Worm (Caenorhabditis elegans) whole organism, mixed stage, embryonic: ENCODE measurements around the gene T13F3.4.

Source experiments
- M03D4.4 ChIP-seq: sonication (generic microtip); optimal IDR thresholded peaks from 2 replicates; lab custom pipeline; 2017; ENCODE audit warnings: mild to moderate bottlenecking, missing genetic modification characterization, missing compliant biosample characterization
- bed-3 ChIP-seq: fragments of 200-800 bp; sonication (Bioruptor generic); optimal IDR thresholded peaks from 3 replicates; lab custom pipeline; 2018; ENCODE audit warnings: mild to moderate bottlenecking, missing genetic modification characterization, moderate library complexity, missing compliant biosample characterization
- blmp-1 ChIP-seq: fragments of 150-350 bp; optimal IDR thresholded peaks from 2 replicates; lab custom pipeline; 2014; ENCODE audit warnings: missing biosample characterization, missing genetic modification characterization
- ceh-43 ChIP-seq: fragments of 200-800 bp; sonication (Bioruptor generic); optimal IDR thresholded peaks from 2 replicates; lab custom pipeline; 2018; ENCODE audit warnings: mild to moderate bottlenecking, missing genetic modification characterization, moderate library complexity, missing compliant biosample characterization
- ceh-83 ChIP-seq: fragments of 200-800 bp; sonication (Bioruptor generic); optimal IDR thresholded peaks from 2 replicates; lab custom pipeline; 2018; ENCODE audit warnings: mild to moderate bottlenecking, missing genetic modification characterization, missing compliant biosample characterization
- ces-1 ChIP-seq: fragments of 150-350 bp; optimal IDR thresholded peaks from 2 replicates; lab custom pipeline; 2014; ENCODE audit warnings: missing biosample characterization, missing genetic modification reagents, missing genetic modification characterization
- cnd-1 ChIP-seq: fragments of 200-800 bp; sonication (Bioruptor generic); optimal IDR thresholded peaks from 2 replicates; lab custom pipeline; 2018; ENCODE audit warnings: mild to moderate bottlenecking, missing genetic modification characterization, missing compliant biosample characterization
- drap-1 ChIP-seq: fragments of 200-800 bp; sonication (Bioruptor generic); optimal IDR thresholded peaks from 3 replicates; lab custom pipeline; 2018; ENCODE audit warnings: mild to moderate bottlenecking, missing genetic modification characterization, missing compliant biosample characterization
- elt-1 ChIP-seq: sonication (generic microtip); optimal IDR thresholded peaks from 2 replicates; lab custom pipeline; 2017; ENCODE audit warnings: missing genetic modification characterization, mild to moderate bottlenecking, missing compliant biosample characterization, antibody characterized with exemption, moderate library complexity, borderline replicate concordance; ENCODE audit not compliant: insufficient read depth
- elt-3 ChIP-seq: fragments of 150-350 bp; optimal IDR thresholded peaks from 2 replicates; lab custom pipeline; 2014; ENCODE audit warnings: missing biosample characterization, missing genetic modification characterization
- flh-1 ChIP-seq: fragments of 200-800 bp; sonication (Bioruptor generic); optimal IDR thresholded peaks from 2 replicates; lab custom pipeline; 2018; ENCODE audit warnings: mild to moderate bottlenecking, missing genetic modification characterization, moderate library complexity, missing compliant biosample characterization
- hlh-1 ChIP-seq: fragments of 150-350 bp; optimal IDR thresholded peaks from 2 replicates; lab custom pipeline; 2014; ENCODE audit warnings: missing biosample characterization, missing genetic modification reagents, missing genetic modification characterization
- lin-13 ChIP-seq: fragments of 150-350 bp; optimal IDR thresholded peaks from 2 replicates; lab custom pipeline; 2014; ENCODE audit warnings: missing biosample characterization, missing genetic modification characterization
- lin-32 ChIP-seq: fragments of 200-800 bp; sonication (Bioruptor generic); optimal IDR thresholded peaks from 2 replicates; lab custom pipeline; 2018; ENCODE audit warnings: mild to moderate bottlenecking, missing genetic modification characterization, missing compliant biosample characterization
- lsy-2 ChIP-seq: fragments of 150-350 bp; optimal IDR thresholded peaks from 2 replicates; lab custom pipeline; 2014; ENCODE audit warnings: missing biosample characterization, missing genetic modification characterization
- mab-5 ChIP-seq: fragments of 150-350 bp; optimal IDR thresholded peaks from 2 replicates; lab custom pipeline; 2014; ENCODE audit warnings: missing biosample characterization, missing genetic modification characterization
- mep-1 ChIP-seq: fragments of 150-350 bp; optimal IDR thresholded peaks from 2 replicates; lab custom pipeline; 2017; ENCODE audit warnings: missing biosample characterization, missing genetic modification reagents, missing genetic modification characterization, inconsistent platforms
- mls-2 ChIP-seq: sonication (generic microtip); optimal IDR thresholded peaks from 2 replicates; lab custom pipeline; 2016; ENCODE audit warnings: mild to moderate bottlenecking, missing genetic modification characterization, moderate library complexity, missing compliant biosample characterization
- nhr-12 ChIP-seq: fragments of 150-350 bp; optimal IDR thresholded peaks from 2 replicates; lab custom pipeline; 2014; ENCODE audit warnings: missing biosample characterization, missing genetic modification characterization
- nhr-2 ChIP-seq: fragments of 150-350 bp; optimal IDR thresholded peaks from 2 replicates; lab custom pipeline; 2014; ENCODE audit warnings: missing biosample characterization, missing genetic modification characterization
- nhr-237 ChIP-seq: fragments of 150-350 bp; optimal IDR thresholded peaks from 2 replicates; lab custom pipeline; 2014; ENCODE audit warnings: missing biosample characterization, missing genetic modification characterization
- nhr-28 ChIP-seq: fragments of 150-350 bp; optimal IDR thresholded peaks from 2 replicates; lab custom pipeline; 2014; ENCODE audit warnings: missing biosample characterization, missing genetic modification characterization
- nhr-76 ChIP-seq: sonication (generic microtip); optimal IDR thresholded peaks from 2 replicates; lab custom pipeline; 2017; ENCODE audit warnings: missing biosample characterization, missing genetic modification characterization
- pha-4 ChIP-seq: fragments of 150-350 bp; optimal IDR thresholded peaks from 2 replicates; lab custom pipeline; 2018; ENCODE audit warnings: missing biosample characterization, missing genetic modification reagents, missing genetic modification characterization
- sem-2 ChIP-seq: fragments of 200-800 bp; sonication (Bioruptor generic); optimal IDR thresholded peaks from 2 replicates; lab custom pipeline; 2018; ENCODE audit warnings: mild to moderate bottlenecking, missing genetic modification characterization, missing compliant biosample characterization
- snpc-4 ChIP-seq: fragments of 150-350 bp; optimal IDR thresholded peaks from 2 replicates; lab custom pipeline; 2014; ENCODE audit warnings: missing biosample characterization, missing genetic modification characterization
- tbx-8 ChIP-seq: fragments of 200-800 bp; sonication (Bioruptor generic); optimal IDR thresholded peaks from 2 replicates; lab custom pipeline; 2018; ENCODE audit warnings: mild to moderate bottlenecking, missing genetic modification characterization, moderate library complexity, missing compliant biosample characterization
- unc-120 ChIP-seq: sonication (generic microtip); optimal IDR thresholded peaks from 2 replicates; lab custom pipeline; 2017; ENCODE audit warnings: missing genetic modification characterization, missing compliant biosample characterization; ENCODE audit not compliant: poor library complexity, severe bottlenecking
- unc-39 ChIP-seq: fragments of 150-350 bp; optimal IDR thresholded peaks from 2 replicates; lab custom pipeline; 2014; ENCODE audit warnings: missing biosample characterization, missing genetic modification characterization
- unc-62 ChIP-seq: fragments of 150-350 bp; optimal IDR thresholded peaks from 2 replicates; lab custom pipeline; 2014; ENCODE audit warnings: missing biosample characterization, missing genetic modification reagents, missing genetic modification characterization
- zip-8 ChIP-seq: fragments of 150-350 bp; optimal IDR thresholded peaks from 2 replicates; lab custom pipeline; 2014; ENCODE audit warnings: missing biosample characterization, missing genetic modification characterization

The T13F3.4 gene

ce11 chrV:16302439-16302838 is 36.0 kb upstream of the T13F3.4 start, which contains the start of the genes C31A11.13 and oac-6:
Gene C31A11.13 (minus strand): TSS chrV:16302551.
Gene oac-6 (plus strand): TSS chrV:16302717.
- TF ChIP-seq nhr-237 (tag; lab: Kevin White, UChicago) (no peak), ceh-83 (GFP tag; lab: Kevin White, UChicago) (no peak), drap-1 (GFP tag; lab: Kevin White, UChicago) (no peak), nhr-2 (tag; lab: Kevin White, UChicago) (no peak), tbx-8 (GFP tag; lab: Kevin White, UChicago) (no peak)

ce11 chrV:16300276-16300675 is 33.9 kb upstream of the T13F3.4 start, which contains the start of gene srbc-82:
Gene srbc-82 (plus strand): TSS chrV:16300576.
- TF ChIP-seq ces-1 (GFP tag; lab: Kevin White, UChicago) (no peak), elt-3 (tag; lab: Kevin White, UChicago) (no peak), mls-2 (tag; lab: Kevin White, UChicago) (no peak), snpc-4 (no peak)

DNA sequence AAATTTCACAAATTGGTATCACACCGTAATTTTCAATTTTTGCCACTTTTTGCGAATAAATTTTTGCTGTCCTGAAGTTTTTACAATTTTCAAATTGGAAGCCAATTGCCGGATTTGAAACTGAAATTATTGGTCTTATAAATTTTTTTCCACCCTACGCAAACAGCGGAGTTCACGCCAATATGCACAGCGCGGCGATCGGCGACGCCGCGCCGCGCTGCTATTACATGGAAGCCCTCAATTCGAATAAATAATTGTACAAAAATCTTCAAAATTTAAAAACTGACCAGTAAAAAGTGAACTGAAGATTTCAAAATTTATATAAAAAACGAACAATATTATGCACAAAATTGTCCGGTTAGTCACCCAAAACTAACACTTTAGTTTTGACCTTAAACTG is 33.4 kb upstream of the T13F3.4 start:
- TF ChIP-seq nhr-76 (tag; lab: Kevin White, UChicago) = no peak
- TF ChIP-seq hlh-1 (tag; lab: Kevin White, UChicago) = no peak
- TF ChIP-seq lin-32 (GFP tag; lab: Kevin White, UChicago) = no peak
- no peak for TF ChIP-seq ceh-83 (GFP tag; lab: Kevin White, UChicago)
- no peak for TF ChIP-seq lsy-2
- no peak for TF ChIP-seq elt-1 (tag; lab: Kevin White, UChicago)
- TF ChIP-seq nhr-237 (tag; lab: Kevin White, UChicago) = no peak
- TF ChIP-seq pha-4 (tag; lab: Kevin White, UChicago) = no peak
- no peak for TF ChIP-seq cnd-1 (tag; lab: Kevin White, UChicago)
- no peak for TF ChIP-seq lin-13 (tag; lab: Kevin White, UChicago)
- TF ChIP-seq ces-1 (GFP tag; lab: Kevin White, UChicago) = no peak
- TF ChIP-seq tbx-8 (GFP tag; lab: Kevin White, UChicago) = no peak
- TF ChIP-seq mab-5 (tag; lab: Kevin White, UChicago) = no peak
- no peak for TF ChIP-seq ceh-43 (GFP tag; lab: Kevin White, UChicago)
- no peak for TF ChIP-seq drap-1 (GFP tag; lab: Kevin White, UChicago)

DNA sequence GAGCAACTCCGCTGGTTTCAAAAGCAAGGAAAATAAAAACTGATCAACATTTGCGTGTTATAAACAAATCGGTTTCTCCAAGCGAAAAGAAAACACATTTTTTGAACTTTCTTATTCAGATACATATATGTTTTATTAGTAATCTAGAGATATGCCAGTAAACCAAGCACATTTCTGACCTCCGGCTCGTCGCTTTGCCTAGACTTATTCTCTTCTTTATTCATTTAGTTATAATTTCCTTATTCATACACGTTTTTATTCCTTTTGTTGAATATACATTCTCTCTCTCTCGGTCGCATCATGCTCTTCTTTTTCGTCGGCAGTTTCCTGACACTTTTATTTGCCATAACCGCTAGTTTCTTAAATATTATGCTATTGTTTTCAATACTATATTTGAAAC is 32.3 kb upstream of the T13F3.4 start, which contains the start of gene srbc-84:
Gene srbc-84 (plus strand): TSS at position 301 of the 400 bp plus-strand sequence.
- TF ChIP-seq elt-3 (tag; lab: Kevin White, UChicago) (no peak), lin-32 (GFP tag; lab: Kevin White, UChicago) (no peak), mab-5 (tag; lab: Kevin White, UChicago) (no peak), ceh-43 (GFP tag; lab: Kevin White, UChicago) (no peak), unc-39 (tag; lab: Kevin White, UChicago) (no peak), bed-3 (GFP tag; lab: Kevin White, UChicago) (no peak), tbx-8 (GFP tag; lab: Kevin White, UChicago) (no peak), elt-1 (tag; lab: Kevin White, UChicago) (no peak), nhr-12 (no peak), lin-13 (tag; lab: Kevin White, UChicago) (no peak), M03D4.4 (tag; lab: Kevin White, UChicago) (no peak), blmp-1 (tag; lab: Kevin White, UChicago) (no peak), unc-120 (tag; lab: Kevin White, UChicago) (no peak), nhr-76 (tag; lab: Kevin White, UChicago) (no peak), unc-62 (GFP tag; lab: Kevin White, UChicago) (no peak), nhr-28 (no peak), mep-1 (tag; lab: Kevin White, UChicago) (no peak)
- TF ChIP-seq, all 35 proteins: peak for 0

DNA sequence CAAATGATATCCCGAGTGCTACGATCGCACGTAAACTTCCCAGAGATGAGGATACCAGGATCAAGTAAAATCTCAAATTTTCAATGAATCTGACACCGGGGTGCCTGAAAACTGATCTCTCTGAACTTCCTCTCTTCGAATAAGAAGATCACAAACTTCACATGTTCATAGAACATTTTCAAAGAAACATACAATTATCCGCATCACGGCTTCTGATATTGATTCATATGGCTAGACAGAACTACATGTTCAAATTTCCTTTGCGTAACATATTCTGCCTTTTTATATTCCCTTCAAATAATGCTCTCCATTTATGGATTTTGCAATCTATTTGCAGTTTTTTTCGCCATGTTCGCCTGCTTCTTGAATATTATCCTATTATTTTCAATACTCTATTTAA is 30.7 kb upstream of the T13F3.4 start, which contains the start of gene srbc-83:
Gene srbc-83 (plus strand): TSS at position 301 of the 400 bp plus-strand sequence.
- TF ChIP-seq mls-2 (tag; lab: Kevin White, UChicago) (no peak), sem-2 (GFP tag; lab: Kevin White, UChicago) (no peak), mep-1 (tag; lab: Kevin White, UChicago) (no peak), zip-8 (tag; lab: Kevin White, UChicago) (no peak), drap-1 (GFP tag; lab: Kevin White, UChicago) (no peak), M03D4.4 (tag; lab: Kevin White, UChicago) (no peak), flh-1 (no peak), nhr-237 (tag; lab: Kevin White, UChicago) (no peak), mab-5 (tag; lab: Kevin White, UChicago) (no peak)
- TF ChIP-seq, all 35 proteins: peak for 0
